Fruit fly (Drosophila melanogaster): ENCODE data around the gene dl.
A peak's percentile ranks its signal among the peaks of the same experiment; 100 is the strongest.

dl gene

DNA sequence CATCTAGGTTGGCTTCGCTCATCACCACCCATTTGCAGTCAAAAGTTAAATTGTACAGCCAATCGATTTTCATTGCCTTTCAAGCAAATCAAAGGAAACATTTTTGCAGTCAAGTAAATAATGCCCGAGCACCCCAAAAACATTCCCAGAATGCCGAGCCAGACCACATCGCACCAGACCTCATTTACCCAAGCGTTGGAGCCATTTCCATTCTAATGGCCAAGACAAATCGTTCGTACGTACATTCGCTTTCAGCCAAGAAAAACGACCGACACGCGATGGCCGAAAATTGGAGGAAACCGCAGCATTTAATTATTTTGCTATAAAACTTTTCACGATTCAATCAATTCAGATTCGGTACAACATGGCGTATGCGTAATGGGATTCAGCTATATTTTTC lies 25.2 kb downstream of the dl start (continued):
- TF ChIP-seq CG12769 (tag; optimal IDR thresholded peaks at IDR 0.05): peak; percentile 40
- no peak for TF ChIP-seq hkb (optimal IDR thresholded peaks at IDR 0.05)
- TF ChIP-seq hkb (GFP tag; IDR thresholded peaks at IDR 0.05): no peak
- TF ChIP-seq hb (GFP tag; IDR thresholded peaks at IDR 0.05; ENCODE audit: partially characterized antibody): no peak
- TF ChIP-seq CG5245 (GFP tag; optimal IDR thresholded peaks at IDR 0.05): no peak
- TF ChIP-seq CG7372 (GFP tag; IDR thresholded peaks at IDR 0.05): peak; percentile 67
- no peak for TF ChIP-seq en (GFP tag; optimal IDR thresholded peaks at IDR 0.05)
- no peak for TF ChIP-seq CG12104 (GFP tag; optimal IDR thresholded peaks at IDR 0.05)
- TF ChIP-seq jing (GFP tag; optimal IDR thresholded peaks at IDR 0.05): no peak
- no peak for TF ChIP-seq danr (GFP tag; IDR thresholded peaks at IDR 0.05)
- peak; percentile 2 for TF ChIP-seq abd-A (tag; optimal IDR thresholded peaks at IDR 0.05)
- no peak for TF ChIP-seq fd102C (GFP tag; optimal IDR thresholded peaks at IDR 0.05)
- TF ChIP-seq Jarid2 (GFP tag; optimal IDR thresholded peaks at IDR 0.05): no peak
- no peak for TF ChIP-seq Usf (GFP tag; optimal IDR thresholded peaks at IDR 0.05)
- no peak for TF ChIP-seq Abd-B (GFP tag; optimal IDR thresholded peaks at IDR 0.05)
- TF ChIP-seq ci (GFP tag; IDR thresholded peaks at IDR 0.05): 0 out of 3 replicates have a peak, but pooled peaks have one; percentile 6
- peak in 1 of 2 experiments; percentile 0 for TF ChIP-seq Pdp1 (GFP tag; optimal IDR thresholded peaks at IDR 0.05)
- no peak for TF ChIP-seq CG11723 (GFP tag; optimal IDR thresholded peaks at IDR 0.05)
- TF ChIP-seq Six4 (GFP tag; optimal IDR thresholded peaks at IDR 0.05): no peak
- no peak for TF ChIP-seq lbe (GFP tag; optimal IDR thresholded peaks at IDR 0.05)
- TF ChIP-seq CG18476 (GFP tag; optimal IDR thresholded peaks at IDR 0.05): no peak
- no peak for TF ChIP-seq C15 (GFP tag; IDR thresholded peaks at IDR 0.05)
- TF ChIP-seq Oli (tag; optimal IDR thresholded peaks at IDR 0.05): no peak

DNA sequence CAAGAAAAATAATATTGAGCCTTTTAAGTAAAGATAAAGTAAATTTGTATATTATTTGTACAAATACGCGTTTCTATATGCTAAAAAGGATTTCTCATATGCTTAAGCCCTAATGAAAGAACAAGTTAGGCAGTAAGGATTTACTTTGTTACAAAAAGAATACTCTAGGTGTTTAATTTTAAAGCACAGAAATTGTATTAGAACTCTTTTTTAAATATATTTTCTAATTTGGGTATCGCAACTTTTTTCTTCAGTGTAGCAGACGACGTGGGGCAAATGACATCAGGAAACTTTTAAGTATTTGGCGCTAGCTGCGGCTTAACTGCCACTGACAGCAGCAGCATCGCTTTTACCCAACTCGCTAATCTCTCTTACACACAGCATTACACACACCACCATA lies 28.1 kb downstream of the dl start:
- TF ChIP-seq CG7556 (GFP tag; optimal IDR thresholded peaks at IDR 0.05): peak; percentile 6
- no peak for TF ChIP-seq Sin3A (optimal IDR thresholded peaks at IDR 0.05)
- TF ChIP-seq ATbp (GFP tag; optimal IDR thresholded peaks at IDR 0.05): peak; percentile 8
- TF ChIP-seq Ets65A (GFP tag): no peak
- peak; percentile 44 for TF ChIP-seq CG18599 (GFP tag; optimal IDR thresholded peaks at IDR 0.05)
- TF ChIP-seq Fer1 (GFP tag; optimal IDR thresholded peaks at IDR 0.05): peak; percentile 19
- TF ChIP-seq CG18619 (GFP tag; optimal IDR thresholded peaks at IDR 0.05): peak; percentile 10
- TF ChIP-seq CG2120 (GFP tag; optimal IDR thresholded peaks at IDR 0.05): peak; percentile 26
- TF ChIP-seq Atf6 (GFP tag; IDR thresholded peaks at IDR 0.05): no peak
- peak; percentile 14 for TF ChIP-seq CG13424 (tag; optimal IDR thresholded peaks at IDR 0.05)
- peak; percentile 30 for TF ChIP-seq Sox102F (GFP tag; optimal IDR thresholded peaks at IDR 0.05)
- TF ChIP-seq sens (GFP tag): peak; percentile 57
- no peak for TF ChIP-seq peb (GFP tag; IDR thresholded peaks at IDR 0.05)
- TF ChIP-seq CG5953 (GFP tag; IDR thresholded peaks at IDR 0.05): no peak
- peak in 1 of 2 experiments; percentile 2 for TF ChIP-seq bsh (GFP tag; optimal IDR thresholded peaks at IDR 0.05)
- TF ChIP-seq grau (tag; optimal IDR thresholded peaks at IDR 0.05): peak; percentile 27
- TF ChIP-seq Ada2b (GFP tag; IDR thresholded peaks at IDR 0.05): peak; percentile 12; the same call in 1 of the 2 replicates
- TF ChIP-seq az2 (GFP tag; optimal IDR thresholded peaks at IDR 0.05): no peak
- TF ChIP-seq Hr51 (GFP tag; optimal IDR thresholded peaks at IDR 0.05): peak in 1 of 2 experiments; percentile 32
- TF ChIP-seq unpg (GFP tag; optimal IDR thresholded peaks at IDR 0.05): peak; percentile 1
- peak; percentile 27 for TF ChIP-seq CG2678 (tag; optimal IDR thresholded peaks at IDR 0.05)
- peak; percentile 38 for TF ChIP-seq dmrt99B (tag; optimal IDR thresholded peaks at IDR 0.05)
- peak; percentile 28 for TF ChIP-seq lab (GFP tag; optimal IDR thresholded peaks at IDR 0.05)
- TF ChIP-seq Hmr (GFP tag; optimal IDR thresholded peaks at IDR 0.05): peak; percentile 28
- peak; percentile 29 for TF ChIP-seq PHDP (tag; optimal IDR thresholded peaks at IDR 0.05)
- no peak for TF ChIP-seq ftz-f1 (GFP tag; optimal IDR thresholded peaks at IDR 0.05)
- TF ChIP-seq CG7839 (tag; optimal IDR thresholded peaks at IDR 0.05): peak; percentile 17
- TF ChIP-seq gem (tag; optimal IDR thresholded peaks at IDR 0.05): peak; percentile 39
- TF ChIP-seq jigr1 (GFP tag; IDR thresholded peaks at IDR 0.05): no peak
